Fruit fly (Drosophila melanogaster) whole organism: ENCODE results near the gene boss.

Source experiments
- Dll ChIP-seq: fragments of >200 bp; optimal IDR thresholded peaks from 2 replicates; lab custom pipeline; 2017
- pan ChIP-seq: fragments of >200 bp; optimal IDR thresholded peaks from 2 replicates; lab custom pipeline; 2017
- psq ChIP-seq: fragments of >200 bp; optimal IDR thresholded peaks from 2 replicates; lab custom pipeline; 2017

- TF ChIP-seq psq (lab: Kevin White, UChicago) (no peak), Dll (lab: Kevin White, UChicago) (no peak), pan (lab: Kevin White, UChicago) (no peak)
Measured at dm6 chr3R:25968915-25969314, 7.1 kb downstream of the boss start.
